ENCODE assay signal across 5 worm cellular contexts in genomic region chrX:10766966-10767644, ce11.
TF ChIP-seq lines count a peak whose summit lies in the region.

No protein-coding gene starts in this region.

TF ChIP-seq in whole organism, L1 larva, 84 proteins besides CTCF, POLR2A, EP300 and RAD21:
- TF ChIP-seq egl-27 (tag; optimal IDR thresholded peaks at IDR 0.05; lab: Kevin White, UChicago) (peak in 1 of 2 experiments; percentile 57), sox-4 (tag; optimal IDR thresholded peaks at IDR 0.05; lab: Kevin White, UChicago) (no peak), blmp-1 (tag; optimal IDR thresholded peaks at IDR 0.05; lab: Kevin White, UChicago) (peak; percentile 47), mdl-1 (tag; optimal IDR thresholded peaks at IDR 0.05; lab: Kevin White, UChicago) (peak in 1 of 2 experiments; percentile 35), nhr-19 (GFP tag; conservative IDR thresholded peaks at IDR 0.05; lab: Robert Waterston, UW) (0 out of 2 replicates have a peak, but pooled peaks have one; percentile 8), lin-14 (GFP tag; optimal IDR thresholded peaks at IDR 0.05; lab: Kevin White, UChicago) (peak; percentile 34), nhr-71 (tag; optimal IDR thresholded peaks at IDR 0.05; lab: Kevin White, UChicago) (peak; percentile 54), tbx-2 (tag; optimal IDR thresholded peaks at IDR 0.05; lab: Kevin White, UChicago) (peak; percentile 49), lsy-2 (tag; optimal IDR thresholded peaks at IDR 0.05; lab: Kevin White, UChicago) (peak in 1 of 2 experiments; percentile 6), aly-2 (tag; optimal IDR thresholded peaks at IDR 0.05; lab: Kevin White, UChicago) (no peak), swsn-7 (tag; optimal IDR thresholded peaks at IDR 0.05; lab: Kevin White, UChicago) (no peak), nhr-77 (tag; optimal IDR thresholded peaks at IDR 0.05; lab: Kevin White, UChicago) (peak; percentile 62), nhr-11 (tag; optimal IDR thresholded peaks at IDR 0.05; lab: Kevin White, UChicago) (no peak), nhr-20 (tag; optimal IDR thresholded peaks at IDR 0.05; lab: Kevin White, UChicago) (peak; percentile 17)

TF ChIP-seq in whole organism, L2 larva, 48 proteins besides CTCF, POLR2A, EP300 and RAD21 (continues in another document):
- TF ChIP-seq mbf-1 (tag; optimal IDR thresholded peaks at IDR 0.05; lab: Kevin White, UChicago) (no peak), mdl-1 (tag; optimal IDR thresholded peaks at IDR 0.05; lab: Kevin White, UChicago) (peak in 1 of 2 experiments; percentile 24), dmd-4 (tag; optimal IDR thresholded peaks at IDR 0.05; lab: Kevin White, UChicago) (no peak), lin-11 (tag; optimal IDR thresholded peaks at IDR 0.05; lab: Kevin White, UChicago) (no peak), sma-9 (GFP tag; optimal IDR thresholded peaks at IDR 0.05; lab: Kevin White, UChicago) (peak; percentile 22), sma-9 (tag; optimal IDR thresholded peaks at IDR 0.05; lab: Kevin White, UChicago) (no peak), nhr-21 (tag; optimal IDR thresholded peaks at IDR 0.05; lab: Kevin White, UChicago) (no peak), R02D3.7 (tag; optimal IDR thresholded peaks at IDR 0.05; lab: Kevin White, UChicago) (no peak), elt-1 (tag; optimal IDR thresholded peaks at IDR 0.05; lab: Kevin White, UChicago) (no peak), unc-62 (GFP tag; optimal IDR thresholded peaks at IDR 0.05; lab: Kevin White, UChicago) (no peak), ztf-1 (GFP tag; conservative IDR thresholded peaks at IDR 0.05; lab: Robert Waterston, UW) (no peak), Y55F3AM.14 (GFP tag; optimal IDR thresholded peaks at IDR 0.05; lab: Kevin White, UChicago) (no peak), lsy-2 (tag; optimal IDR thresholded peaks at IDR 0.05; lab: Kevin White, UChicago) (no peak), zag-1 (tag; optimal IDR thresholded peaks at IDR 0.05; lab: Kevin White, UChicago) (no peak), nhr-10 (tag; optimal IDR thresholded peaks at IDR 0.05; lab: Kevin White, UChicago) (no peak), nhr-237 (tag; optimal IDR thresholded peaks at IDR 0.05; lab: Kevin White, UChicago) (no peak), nhr-77 (tag; optimal IDR thresholded peaks at IDR 0.05; lab: Kevin White, UChicago) (no peak), nhr-25 (tag; optimal IDR thresholded peaks at IDR 0.05; lab: Kevin White, UChicago) (no peak), F13H6.1 (tag; optimal IDR thresholded peaks at IDR 0.05; lab: Kevin White, UChicago) (peak; percentile 76), ceh-82 (tag; optimal IDR thresholded peaks at IDR 0.05; lab: Kevin White, UChicago) (no peak), egl-27 (tag; optimal IDR thresholded peaks at IDR 0.05; lab: Kevin White, UChicago) (no peak)

TF ChIP-seq in whole organism, L3 larva, 47 proteins besides CTCF, POLR2A, EP300 and RAD21:
- TF ChIP-seq elt-1 (tag; optimal IDR thresholded peaks at IDR 0.05; lab: Kevin White, UChicago) (peak; percentile 62), pha-4 (tag; optimal IDR thresholded peaks at IDR 0.05; lab: Kevin White, UChicago) (peak; percentile 92), nhr-23 (tag; optimal IDR thresholded peaks at IDR 0.05; lab: Kevin White, UChicago) (peak; percentile 32), ceh-9 (tag; optimal IDR thresholded peaks at IDR 0.05; lab: Kevin White, UChicago) (no peak)

TF ChIP-seq in whole organism, L4 larva, 104 proteins besides CTCF, POLR2A, EP300 and RAD21:
- TF ChIP-seq mdl-1 (tag; optimal IDR thresholded peaks at IDR 0.05; lab: Kevin White, UChicago) (peak; percentile 11 to 21), hlh-30 (tag; optimal IDR thresholded peaks at IDR 0.05; lab: Kevin White, UChicago; ENCODE audit: insufficient read depth) (peak; percentile 40), tag-97 (GFP tag; IDR thresholded peaks at IDR 0.05; lab: Robert Waterston, UW) (0 out of 2 replicates have a peak, but pooled peaks have one; percentile 69), rbr-2 (tag; optimal IDR thresholded peaks at IDR 0.05; lab: Kevin White, UChicago) (no peak), fos-1 (tag; optimal IDR thresholded peaks at IDR 0.05; lab: Kevin White, UChicago) (no peak), hmg-1.1 (GFP tag; IDR thresholded peaks at IDR 0.05; lab: Robert Waterston, UW) (peak; percentile 31; the same call in 1 of the 2 replicates), hlh-11 (tag; optimal IDR thresholded peaks at IDR 0.05; lab: Kevin White, UChicago) (peak; percentile 27), nhr-76 (tag; optimal IDR thresholded peaks at IDR 0.05; lab: Kevin White, UChicago) (no peak), pha-4 (GFP tag; IDR thresholded peaks at IDR 0.05; lab: Robert Waterston, UW) (peak; percentile 53), pha-4 (tag; optimal IDR thresholded peaks at IDR 0.05; lab: Kevin White, UChicago) (peak; percentile 69), unc-62 (GFP tag; optimal IDR thresholded peaks at IDR 0.05 in 1 of 2; lab: Kevin White, UChicago) (peak in 1 of 2 experiments; percentile 5), unc-62 (tag; optimal IDR thresholded peaks at IDR 0.05; lab: Kevin White, UChicago) (no peak)
TF ChIP-seq in whole organism, L4 larva: peak in this region for 7.

TF ChIP-seq in whole organism, mixed stage, embryonic, 35 proteins besides CTCF, POLR2A, EP300 and RAD21:
- TF ChIP-seq elt-1 (tag; optimal IDR thresholded peaks at IDR 0.05; lab: Kevin White, UChicago; ENCODE audit: borderline replicate concordance, insufficient read depth) (peak; percentile 39), tbx-8 (GFP tag; optimal IDR thresholded peaks at IDR 0.05; lab: Kevin White, UChicago) (no peak), zip-8 (tag; optimal IDR thresholded peaks at IDR 0.05; lab: Kevin White, UChicago) (no peak), elt-3 (tag; optimal IDR thresholded peaks at IDR 0.05; lab: Kevin White, UChicago) (no peak), mls-2 (tag; optimal IDR thresholded peaks at IDR 0.05; lab: Kevin White, UChicago) (no peak), nhr-12 (tag; optimal IDR thresholded peaks at IDR 0.05; lab: Kevin White, UChicago) (no peak), mab-5 (tag; optimal IDR thresholded peaks at IDR 0.05; lab: Kevin White, UChicago) (no peak), lin-13 (tag; optimal IDR thresholded peaks at IDR 0.05; lab: Kevin White, UChicago) (no peak), mep-1 (tag; optimal IDR thresholded peaks at IDR 0.05; lab: Kevin White, UChicago) (no peak), sem-2 (GFP tag; optimal IDR thresholded peaks at IDR 0.05; lab: Kevin White, UChicago) (no peak), unc-120 (tag; optimal IDR thresholded peaks at IDR 0.05; lab: Kevin White, UChicago; ENCODE audit: poor library complexity, severe bottlenecking) (no peak), flh-1 (GFP tag; optimal IDR thresholded peaks at IDR 0.05; lab: Kevin White, UChicago) (no peak), sptf-1 (tag; optimal IDR thresholded peaks at IDR 0.05; lab: Kevin White, UChicago) (no peak), nhr-76 (tag; optimal IDR thresholded peaks at IDR 0.05; lab: Kevin White, UChicago) (no peak), ces-1 (GFP tag; optimal IDR thresholded peaks at IDR 0.05; lab: Kevin White, UChicago) (peak; percentile 18), bed-3 (GFP tag; optimal IDR thresholded peaks at IDR 0.05; lab: Kevin White, UChicago) (no peak), ceh-39 (tag; optimal IDR thresholded peaks at IDR 0.05; lab: Kevin White, UChicago) (no peak), ztf-11 (tag; optimal IDR thresholded peaks at IDR 0.05; lab: Kevin White, UChicago) (no peak)

Comparison
In these comparisons a context has a peak if more than half of its experiments do, and no peak if none do; other contexts are left out.
1. Of the 29 proteins assayed by ChIP-seq in both whole organism, L4 larva and whole organism, L1 larva: peak only in whole organism, L4 larva: none; only in whole organism, L1 larva: nhr-77; in both: none; in neither: 24; mixed calls (peak in some experiments, not most) for 4.